Worm (Caenorhabditis elegans): ENCODE data around the gene W03C9.1.

W03C9.1 gene

DNA sequence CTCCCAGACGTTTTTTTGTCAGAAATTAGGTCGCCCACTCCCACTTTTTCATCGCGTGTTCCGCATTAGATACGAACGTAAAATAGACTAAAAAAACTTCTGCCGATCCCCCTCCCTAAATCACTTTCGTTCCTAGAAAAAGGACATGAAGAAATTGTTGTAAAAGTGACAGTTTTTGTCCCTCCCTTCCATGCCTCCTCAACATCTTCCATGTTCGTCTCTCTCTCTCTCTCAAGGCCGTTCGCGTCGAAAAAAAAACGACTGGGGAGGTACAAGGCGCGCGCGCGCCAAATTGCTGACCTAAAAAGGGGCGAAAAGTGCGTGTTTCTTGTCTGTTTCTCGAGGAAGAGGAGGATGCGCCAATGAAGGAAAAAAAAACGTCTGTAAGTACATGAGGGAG, 33.2 kb downstream of the W03C9.1 start:
- TF ChIP-seq nhr-23 (tag; optimal IDR thresholded peaks at IDR 0.05) (peak; percentile 41), egl-5 (tag; optimal IDR thresholded peaks at IDR 0.05) (no peak), nhr-67 (tag; optimal IDR thresholded peaks at IDR 0.05) (no peak), zag-1 (tag; optimal IDR thresholded peaks at IDR 0.05) (no peak), elt-2 (tag; optimal IDR thresholded peaks at IDR 0.05) (no peak), lsy-12 (tag; optimal IDR thresholded peaks at IDR 0.05) (peak; percentile 50), ceh-28 (tag; optimal IDR thresholded peaks at IDR 0.05) (no peak), nhr-25 (tag; optimal IDR thresholded peaks at IDR 0.05) (peak; percentile 90), egl-27 (tag; optimal IDR thresholded peaks at IDR 0.05) (peak; percentile 15), nhr-11 (tag; optimal IDR thresholded peaks at IDR 0.05) (no peak)

DNA sequence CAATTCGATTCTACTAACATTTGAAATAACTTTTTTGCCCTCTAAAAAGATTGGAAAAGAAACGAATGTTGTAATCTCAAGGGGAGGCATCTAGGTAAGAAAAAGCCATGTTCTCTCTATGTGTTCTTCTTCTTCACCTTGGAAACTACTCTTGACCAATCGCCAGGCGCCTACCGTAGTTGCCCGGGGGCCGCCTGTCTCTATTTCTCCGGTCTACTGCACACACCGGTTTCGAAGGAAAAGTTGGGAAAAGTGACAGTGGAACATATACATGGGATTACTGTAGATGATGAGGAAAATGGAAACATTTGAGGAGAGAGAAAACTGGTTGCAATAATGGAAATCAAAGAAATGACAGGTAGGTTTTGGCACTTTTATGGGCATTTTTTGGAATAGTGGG, 35.4 kb downstream of the W03C9.1 start:
- TF ChIP-seq nhr-237 (tag; optimal IDR thresholded peaks at IDR 0.05): no peak
- no peak for TF ChIP-seq hmg-11 (tag; optimal IDR thresholded peaks at IDR 0.05)
- TF ChIP-seq lsy-12 (tag; optimal IDR thresholded peaks at IDR 0.05): peak; percentile 25
- TF ChIP-seq nfya-1 (tag; optimal IDR thresholded peaks at IDR 0.05; ENCODE audit: insufficient read depth): peak; percentile 78
- no peak for TF ChIP-seq lin-15B (tag; optimal IDR thresholded peaks at IDR 0.05)

DNA sequence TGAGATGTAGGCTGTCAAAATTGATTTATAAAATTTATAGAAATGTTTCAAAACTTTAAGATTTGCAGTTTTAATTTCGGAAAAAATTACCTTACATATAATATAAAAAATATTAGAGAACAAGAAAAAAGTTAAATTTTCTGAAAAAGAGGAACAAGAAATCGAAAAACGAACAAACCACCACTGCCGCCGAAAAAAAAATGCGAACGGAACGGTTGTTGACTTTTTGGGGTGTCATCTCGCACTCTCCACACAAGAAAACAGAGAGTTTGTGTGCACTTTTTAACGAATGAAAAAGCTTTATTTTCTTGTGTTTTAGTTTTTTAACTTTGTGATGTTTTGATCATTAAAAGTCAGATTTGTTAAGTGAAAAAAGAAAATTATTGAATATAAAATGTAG, 36.7 kb downstream of the W03C9.1 start:
- TF ChIP-seq nfya-1 (tag; optimal IDR thresholded peaks at IDR 0.05; ENCODE audit: insufficient read depth) (no peak), lin-15B (tag; optimal IDR thresholded peaks at IDR 0.05) (no peak), pha-4 (tag; optimal IDR thresholded peaks at IDR 0.05) (peak; percentile 59)

DNA sequence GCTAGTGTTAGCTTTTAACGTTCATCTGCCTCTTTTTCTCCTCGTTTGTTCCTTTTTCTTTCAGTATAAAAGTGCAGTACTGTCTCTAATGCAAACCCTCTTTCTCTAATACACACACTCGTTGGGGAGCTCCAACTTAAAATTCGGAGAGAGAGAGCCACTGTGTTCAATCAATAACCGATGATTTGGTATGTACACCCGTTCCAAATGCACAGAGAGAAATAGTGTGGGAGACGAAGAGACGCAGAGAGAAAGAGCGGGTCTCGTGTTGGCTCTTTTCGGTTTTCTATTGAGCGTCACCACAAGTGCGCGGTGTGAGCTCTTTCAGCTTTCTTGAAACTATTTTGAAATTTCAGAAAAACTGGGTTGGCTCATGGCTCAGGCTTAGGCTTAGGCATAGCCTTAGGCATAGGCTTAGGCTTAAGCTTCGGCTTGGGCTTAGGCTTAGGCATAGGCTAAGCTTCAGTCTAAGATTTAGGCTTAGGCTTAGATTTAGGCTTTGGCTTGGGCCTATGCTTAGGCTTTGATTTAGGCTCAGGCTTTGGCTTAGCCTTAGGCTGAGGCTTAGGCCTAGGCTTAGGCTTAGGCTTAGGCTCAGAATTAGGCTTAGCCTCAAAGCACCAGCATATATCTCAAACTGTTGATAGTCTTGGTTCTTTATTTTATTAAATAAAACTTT, 38.2 kb downstream of the W03C9.1 start:
- TF ChIP-seq sea-2 (GFP tag; optimal IDR thresholded peaks at IDR 0.05): no peak
- TF ChIP-seq nhr-25 (tag; optimal IDR thresholded peaks at IDR 0.05): no peak
- no peak for TF ChIP-seq mdl-1 (tag; optimal IDR thresholded peaks at IDR 0.05)
- no peak for TF ChIP-seq nhr-67 (tag; optimal IDR thresholded peaks at IDR 0.05)
- TF ChIP-seq pha-4 (tag; optimal IDR thresholded peaks at IDR 0.05): peak; percentile 66
- no peak for TF ChIP-seq nhr-77 (tag; optimal IDR thresholded peaks at IDR 0.05)

DNA sequence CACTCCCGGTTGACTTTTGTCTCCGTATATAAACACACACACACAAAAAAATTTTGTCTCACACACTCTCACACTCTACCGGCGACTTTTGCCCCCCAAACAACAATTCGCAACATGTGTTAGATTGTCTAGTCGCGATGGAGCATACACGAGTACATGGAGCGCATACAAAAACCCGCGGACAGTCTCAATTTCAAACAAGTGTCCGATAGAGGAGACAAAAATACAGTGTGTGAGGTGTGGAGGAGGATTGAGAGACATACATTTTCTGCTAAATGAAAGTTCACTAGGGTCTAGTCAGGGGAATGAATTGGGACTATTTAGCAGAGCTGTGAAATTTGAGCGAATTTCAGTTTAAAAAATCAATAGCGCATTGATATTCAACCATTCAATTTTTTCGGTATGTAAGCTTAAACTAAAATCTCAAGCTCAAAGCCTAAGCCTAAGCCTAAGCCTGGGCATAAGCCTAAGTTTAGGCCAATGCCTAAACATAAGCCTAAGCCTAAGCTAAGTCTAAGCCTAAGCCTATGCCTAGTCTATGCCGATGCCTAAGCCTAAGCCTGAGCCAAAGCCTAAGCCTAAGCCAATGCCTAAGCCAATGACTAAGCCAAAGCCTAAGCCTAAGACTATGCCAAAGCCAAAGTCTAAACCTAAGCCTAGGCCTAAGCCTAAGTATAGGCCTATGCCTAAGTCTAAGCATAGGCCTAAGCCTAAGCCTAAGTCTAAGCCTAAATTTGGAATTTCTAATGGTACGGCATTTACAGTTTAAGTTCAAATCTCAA, 39.0 kb downstream of the W03C9.1 start:
- no peak for TF ChIP-seq nhr-23 (tag; optimal IDR thresholded peaks at IDR 0.05)
- no peak for TF ChIP-seq elt-2 (tag; optimal IDR thresholded peaks at IDR 0.05)
- peak; percentile 73 for TF ChIP-seq pha-4 (tag; optimal IDR thresholded peaks at IDR 0.05)
- TF ChIP-seq sea-2 (GFP tag; optimal IDR thresholded peaks at IDR 0.05): no peak

DNA sequence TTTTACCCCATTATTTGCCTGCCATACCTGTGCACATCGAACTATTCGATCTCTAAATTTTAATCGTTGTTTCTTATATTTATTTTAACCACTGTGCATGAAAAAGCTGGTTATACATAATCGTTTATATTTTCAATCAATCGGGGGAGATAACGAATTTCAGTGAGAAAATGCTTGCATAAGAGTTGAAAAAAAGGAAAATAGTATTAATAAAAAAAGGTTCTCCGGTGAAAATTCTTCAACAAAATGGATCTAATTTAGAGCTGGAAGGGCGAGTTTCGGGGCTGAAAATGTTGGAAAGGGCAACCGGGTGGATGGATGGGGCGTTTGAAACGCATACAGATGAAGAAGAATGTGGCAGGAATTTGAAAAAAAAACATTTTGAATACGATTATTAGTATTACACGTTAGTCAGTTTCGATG, 44.4 kb downstream of the W03C9.1 start:
- peak; percentile 57 for TF ChIP-seq ama-1 (optimal IDR thresholded peaks at IDR 0.05)
- TF ChIP-seq ZK546.5 (tag; optimal IDR thresholded peaks at IDR 0.05): no peak
- no peak for TF ChIP-seq ztf-11 (tag; optimal IDR thresholded peaks at IDR 0.05)
- no peak for TF ChIP-seq unc-39 (tag; optimal IDR thresholded peaks at IDR 0.05)
- TF ChIP-seq unc-62 (GFP tag; optimal IDR thresholded peaks at IDR 0.05): no peak
- TF ChIP-seq ceh-28 (tag; optimal IDR thresholded peaks at IDR 0.05): no peak

DNA sequence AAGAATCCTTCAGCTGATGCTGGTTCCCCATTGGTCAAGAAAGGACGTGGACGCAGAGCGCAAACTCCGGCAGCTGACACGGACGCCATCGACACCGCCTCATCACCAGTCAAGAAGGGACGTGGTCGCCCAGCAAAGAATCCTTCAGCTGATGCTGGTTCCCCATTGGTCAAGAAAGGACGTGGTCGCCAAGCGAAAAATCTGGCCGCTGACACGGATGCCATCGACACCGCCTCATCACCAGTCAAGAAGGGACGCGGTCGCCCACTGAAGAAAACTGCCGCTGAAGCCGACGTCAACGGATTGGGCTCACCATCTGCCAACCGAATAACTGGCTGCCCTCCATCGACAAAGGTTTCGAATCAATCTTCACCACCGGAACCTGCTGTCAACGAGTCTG, 45.0 kb downstream of the W03C9.1 start:
- no peak for TF ChIP-seq ceh-28 (tag; optimal IDR thresholded peaks at IDR 0.05)
- no peak for TF ChIP-seq ceh-9 (tag; optimal IDR thresholded peaks at IDR 0.05)
- no peak for TF ChIP-seq fkh-10 (GFP tag; optimal IDR thresholded peaks at IDR 0.05)
- TF ChIP-seq nhr-43 (tag; optimal IDR thresholded peaks at IDR 0.05; ENCODE audit: poor library complexity, severe bottlenecking): no peak
- TF ChIP-seq sea-2 (GFP tag; optimal IDR thresholded peaks at IDR 0.05): no peak
- no peak for TF ChIP-seq aly-2 (tag; optimal IDR thresholded peaks at IDR 0.05)
- TF ChIP-seq nhr-67 (tag; optimal IDR thresholded peaks at IDR 0.05): no peak
- TF ChIP-seq nhr-25 (tag; optimal IDR thresholded peaks at IDR 0.05): no peak
- TF ChIP-seq lin-39 (tag; optimal IDR thresholded peaks at IDR 0.05): no peak
- TF ChIP-seq elt-3 (tag; optimal IDR thresholded peaks at IDR 0.05): no peak
- no peak for TF ChIP-seq unc-62 (GFP tag; optimal IDR thresholded peaks at IDR 0.05)
- no peak for TF ChIP-seq egl-5 (tag; optimal IDR thresholded peaks at IDR 0.05)
- TF ChIP-seq ZK546.5 (tag; optimal IDR thresholded peaks at IDR 0.05): no peak
- TF ChIP-seq nhr-237 (tag; optimal IDR thresholded peaks at IDR 0.05): no peak
- no peak for TF ChIP-seq jun-1 (tag; optimal IDR thresholded peaks at IDR 0.05)
- no peak for TF ChIP-seq egl-27 (tag; optimal IDR thresholded peaks at IDR 0.05)
- TF ChIP-seq elt-2 (tag; optimal IDR thresholded peaks at IDR 0.05): no peak
- no peak for TF ChIP-seq ama-1 (optimal IDR thresholded peaks at IDR 0.05)

All from whole organism, L3 larva.